Fruit fly (Drosophila melanogaster) whole organism, embryonic: ENCODE data around the gene Appl.

Source experiments
- Ada2b ChIP-seq: fragments of 200-800 bp; sonication (Bioruptor generic); IDR thresholded peaks from 2 replicates; pipeline ENCODE4 v1.3.6; 2022; ENCODE audit warnings: missing biosample characterization, missing genetic modification characterization
- Atf3 ChIP-seq: fragments of 200-800 bp; sonication (Bioruptor generic); optimal IDR thresholded peaks from 3 replicates; lab custom pipeline; 2016; ENCODE audit warnings: missing biosample characterization, missing genetic modification characterization
- CG10209 ChIP-seq: fragments of 200-800 bp; sonication (Bioruptor generic); optimal IDR thresholded peaks from 3 replicates; lab custom pipeline; 2017; ENCODE audit warnings: missing biosample characterization, mild to moderate bottlenecking, missing genetic modification characterization, missing genetic modification reagents
- CG11456 ChIP-seq: fragments of 200-800 bp; sonication (Bioruptor generic); IDR thresholded peaks from 3 replicates; pipeline ENCODE4 v1.3.6; 2022; ENCODE audit warnings: missing biosample characterization, missing genetic modification characterization
- CG14441 ChIP-seq: fragments of 200-800 bp; sonication (Bioruptor generic); IDR thresholded peaks from 2 replicates; pipeline ENCODE4 v1.3.6; 2022; ENCODE audit warnings: missing biosample characterization, missing genetic modification characterization
- CG16815 ChIP-seq: fragments of 200-800 bp; sonication (Bioruptor generic); optimal IDR thresholded peaks from 3 replicates; lab custom pipeline; 2017; ENCODE audit warnings: missing biosample characterization, mild to moderate bottlenecking, missing genetic modification characterization
- CG17359 ChIP-seq: fragments of 200-800 bp; sonication (Bioruptor generic); optimal IDR thresholded peaks from 3 replicates; lab custom pipeline; 2018; ENCODE audit warnings: missing biosample characterization, mild to moderate bottlenecking, missing genetic modification characterization, moderate library complexity
- CG17612 ChIP-seq: fragments of 200-800 bp; sonication (Bioruptor generic); IDR thresholded peaks from 2 replicates; pipeline ENCODE4 v1.3.6; 2022; ENCODE audit warnings: missing biosample characterization, missing genetic modification characterization
- CG2678 ChIP-seq: fragments of 200-800 bp; sonication (Bioruptor generic); optimal IDR thresholded peaks from 3 replicates; lab custom pipeline; 2019; ENCODE audit warnings: missing biosample characterization, mild to moderate bottlenecking, missing genetic modification characterization, moderate library complexity
- CG2712 ChIP-seq: fragments of 200-800 bp; optimal IDR thresholded peaks from 3 replicates; lab custom pipeline; 2019; ENCODE audit warnings: missing biosample characterization, mild to moderate bottlenecking, missing genetic modification characterization, moderate library complexity
- CG34224 ChIP-seq: fragments of 200-800 bp; sonication (Bioruptor generic); IDR thresholded peaks from 3 replicates; pipeline ENCODE4 v1.3.6; 2022; ENCODE audit warnings: missing biosample characterization, missing genetic modification characterization; ENCODE audit not compliant: partially characterized antibody
- CG4424 ChIP-seq: fragments of 200-800 bp; sonication (Bioruptor generic); optimal IDR thresholded peaks from 3 replicates; lab custom pipeline; 2016; ENCODE audit warnings: missing biosample characterization, missing genetic modification characterization
- CG4854 ChIP-seq: fragments of 200-800 bp; sonication (Bioruptor generic); optimal IDR thresholded peaks from 2 replicates; lab custom pipeline; 2016; ENCODE audit warnings: missing biosample characterization, missing genetic modification characterization, inconsistent platforms
- CG7357 ChIP-seq: fragments of 200-800 bp; sonication (Bioruptor generic); IDR thresholded peaks from 3 replicates; pipeline ENCODE4 v1.3.6; 2022; ENCODE audit warnings: missing biosample characterization, missing genetic modification characterization
- CG8290 ChIP-seq, 3 experiments: fragments of 200-800 bp; sonication (Bioruptor generic); optimal IDR thresholded peaks; 2 replicates each; lab custom pipeline; 2016 to 2019; ENCODE audit warnings: missing biosample characterization in 3 of 3, missing genetic modification characterization in 3 of 3, mild to moderate bottlenecking in 2 of 3, moderate library complexity in 1 of 3
- CG8388 ChIP-seq: fragments of 200-800 bp; sonication (Bioruptor generic); optimal IDR thresholded peaks from 2 replicates; lab custom pipeline; 2019; ENCODE audit warnings: missing biosample characterization, mild to moderate bottlenecking, missing genetic modification characterization, moderate library complexity
- CG9817 ChIP-seq: fragments of 200-800 bp; sonication (Bioruptor generic); optimal IDR thresholded peaks from 2 replicates; lab custom pipeline; 2018; ENCODE audit warnings: missing biosample characterization, mild to moderate bottlenecking, missing genetic modification characterization, moderate library complexity
- CkIIα-i1 ChIP-seq: fragments of 200-800 bp; sonication (Bioruptor generic); IDR thresholded peaks from 2 replicates; pipeline ENCODE4 v1.3.6; 2022; ENCODE audit warnings: missing biosample characterization, missing genetic modification characterization
- Deaf1 ChIP-seq: fragments of 200-800 bp; optimal IDR thresholded peaks from 3 replicates; lab custom pipeline; 2019; ENCODE audit warnings: missing biosample characterization, mild to moderate bottlenecking, missing genetic modification characterization, moderate library complexity
- Dek ChIP-seq: fragments of 200-800 bp; sonication (Bioruptor generic); optimal IDR thresholded peaks from 3 replicates; lab custom pipeline; 2019; ENCODE audit warnings: missing biosample characterization, mild to moderate bottlenecking, missing genetic modification characterization, moderate library complexity
- E2f1 ChIP-seq: fragments of 200-800 bp; sonication (Bioruptor generic); IDR thresholded peaks from 2 replicates; pipeline ENCODE4 v1.3.6; 2022; ENCODE audit warnings: missing biosample characterization, missing genetic modification characterization
- Fer1 ChIP-seq: fragments of 200-800 bp; sonication (Bioruptor generic); optimal IDR thresholded peaks from 2 replicates; lab custom pipeline; 2017; ENCODE audit warnings: missing biosample characterization, mild to moderate bottlenecking, missing genetic modification characterization
- HLH4C ChIP-seq: fragments of 200-800 bp; sonication (Bioruptor generic); IDR thresholded peaks from 3 replicates; pipeline ENCODE4 v1.3.6; 2022; ENCODE audit warnings: missing biosample characterization, missing genetic modification characterization; ENCODE audit not compliant: partially characterized antibody
- Hey ChIP-seq: fragments of 200-800 bp; sonication (Bioruptor generic); optimal IDR thresholded peaks from 3 replicates; lab custom pipeline; 2018; ENCODE audit warnings: missing biosample characterization, mild to moderate bottlenecking, missing genetic modification characterization
- Hmr ChIP-seq: fragments of 200-800 bp; sonication (Bioruptor generic); optimal IDR thresholded peaks from 3 replicates; lab custom pipeline; 2017; ENCODE audit warnings: mild to moderate bottlenecking, missing biosample characterization, missing genetic modification reagents, missing genetic modification characterization
- Mad ChIP-seq: fragments of 200-800 bp; sonication (Bioruptor generic); optimal IDR thresholded peaks from 2 replicates; lab custom pipeline; 2016; ENCODE audit warnings: missing biosample characterization, missing genetic modification characterization
- Mes4 ChIP-seq: fragments of 200-800 bp; sonication (Bioruptor generic); optimal IDR thresholded peaks from 2 replicates; lab custom pipeline; 2016; ENCODE audit warnings: missing biosample characterization, missing genetic modification characterization
- Ptx1 ChIP-seq: fragments of 200-800 bp; sonication (Bioruptor generic); IDR thresholded peaks from 2 replicates; pipeline ENCODE4 v1.3.6; 2022; ENCODE audit warnings: missing biosample characterization, missing genetic modification characterization
- Six4 ChIP-seq: fragments of 200-800 bp; sonication (Bioruptor generic); optimal IDR thresholded peaks from 2 replicates; lab custom pipeline; 2016; ENCODE audit warnings: missing biosample characterization, missing genetic modification characterization
- Sox100B ChIP-seq: fragments of 200-800 bp; sonication (Bioruptor generic); optimal IDR thresholded peaks from 3 replicates; lab custom pipeline; 2018; ENCODE audit warnings: missing biosample characterization, mild to moderate bottlenecking, missing genetic modification characterization
- abd-A ChIP-seq: fragments of 200-800 bp; sonication (Bioruptor generic); optimal IDR thresholded peaks from 3 replicates; lab custom pipeline; 2019; ENCODE audit warnings: missing biosample characterization, mild to moderate bottlenecking, missing genetic modification characterization, moderate library complexity
- ash1 ChIP-seq: fragments of 200-800 bp; sonication (Bioruptor generic); optimal IDR thresholded peaks from 2 replicates; lab custom pipeline; 2018; ENCODE audit warnings: missing biosample characterization, mild to moderate bottlenecking, missing genetic modification characterization
- bigmax ChIP-seq: fragments of 200-800 bp; sonication (Bioruptor generic); optimal IDR thresholded peaks from 2 replicates; lab custom pipeline; 2018; ENCODE audit warnings: missing biosample characterization, mild to moderate bottlenecking, missing genetic modification characterization
- bsh ChIP-seq, 2 experiments: fragments of 200-800 bp; sonication (Bioruptor generic); optimal IDR thresholded peaks; 2 replicates each; lab custom pipeline; 2017 to 2018; ENCODE audit warnings: mild to moderate bottlenecking in 2 of 2, missing biosample characterization in 2 of 2, missing genetic modification characterization in 2 of 2, moderate library complexity in 1 of 2
- crol ChIP-seq: fragments of 200-800 bp; sonication (Bioruptor generic); IDR thresholded peaks from 2 replicates; pipeline ENCODE4 v1.3.6; 2022; ENCODE audit warnings: missing biosample characterization, missing genetic modification characterization
- dati ChIP-seq: fragments of 200-800 bp; sonication (Bioruptor generic); IDR thresholded peaks from 2 replicates; pipeline ENCODE4 v1.3.6; 2022; ENCODE audit warnings: missing biosample characterization, missing genetic modification characterization
- disco-r ChIP-seq: fragments of 200-800 bp; sonication (Bioruptor generic); optimal IDR thresholded peaks from 2 replicates; lab custom pipeline; 2016; ENCODE audit warnings: missing biosample characterization, missing genetic modification characterization
- hbn ChIP-seq: fragments of 200-800 bp; sonication (Bioruptor generic); IDR thresholded peaks from 2 replicates; pipeline ENCODE4 v1.3.6; 2022; ENCODE audit warnings: missing biosample characterization, missing genetic modification characterization; ENCODE audit not compliant: partially characterized antibody
- hth ChIP-seq: fragments of >200 bp; optimal IDR thresholded peaks from 2 replicates; lab custom pipeline; 2017; ENCODE audit warnings: inconsistent platforms
- jigr1 ChIP-seq: fragments of 200-800 bp; sonication (Bioruptor generic); IDR thresholded peaks from 3 replicates; pipeline ENCODE4 v1.3.6; 2022; ENCODE audit warnings: missing biosample characterization, missing genetic modification characterization
- onecut ChIP-seq: fragments of 200-800 bp; sonication (Bioruptor generic); IDR thresholded peaks from 2 replicates; pipeline ENCODE4 v1.3.6; 2022; ENCODE audit warnings: missing biosample characterization, missing genetic modification characterization
- row ChIP-seq: fragments of 200-800 bp; sonication (Bioruptor generic); IDR thresholded peaks from 3 replicates; pipeline ENCODE4 v1.3.6; 2022; ENCODE audit warnings: missing biosample characterization, missing genetic modification characterization
- sd ChIP-seq: fragments of 200-800 bp; sonication (Bioruptor generic); optimal IDR thresholded peaks from 3 replicates; lab custom pipeline; 2018; ENCODE audit warnings: missing biosample characterization, mild to moderate bottlenecking, missing genetic modification characterization, moderate library complexity
- sens-2 ChIP-seq: fragments of 200-800 bp; sonication (Bioruptor generic); IDR thresholded peaks from 2 replicates; pipeline ENCODE4 v1.3.6; 2022; ENCODE audit warnings: missing biosample characterization, missing genetic modification characterization
- sisA ChIP-seq: fragments of 200-800 bp; sonication (Bioruptor generic); IDR thresholded peaks from 2 replicates; pipeline ENCODE4 v1.3.6; 2022; ENCODE audit warnings: missing biosample characterization, missing genetic modification characterization
- sna ChIP-seq: fragments of 200-800 bp; sonication (Bioruptor generic); IDR thresholded peaks from 2 replicates; pipeline ENCODE4 v1.3.6; 2022; ENCODE audit warnings: missing biosample characterization, missing genetic modification characterization; ENCODE audit not compliant: partially characterized antibody
- sqz ChIP-seq: fragments of 200-800 bp; sonication (Bioruptor generic); optimal IDR thresholded peaks from 3 replicates; lab custom pipeline; 2018; ENCODE audit warnings: missing biosample characterization, mild to moderate bottlenecking, missing genetic modification characterization
- tgo ChIP-seq: fragments of 200-800 bp; sonication (Bioruptor generic); IDR thresholded peaks from 3 replicates; pipeline ENCODE4 v1.3.6; 2022; ENCODE audit warnings: missing biosample characterization, missing genetic modification characterization
- zen ChIP-seq: fragments of 200-800 bp; sonication (Bioruptor generic); optimal IDR thresholded peaks from 3 replicates; lab custom pipeline; 2018; ENCODE audit warnings: missing biosample characterization, mild to moderate bottlenecking, missing genetic modification characterization, moderate library complexity

Appl gene

dm6 chrX:522357-523043, 7.8 kb upstream of the Appl start (continued):
- TF ChIP-seq Hey (tag; lab: Kevin White, UChicago) (peak; percentile 74), CG2712 (tag; lab: Kevin White, UChicago) (peak; percentile 74), Six4 (GFP tag; lab: Kevin White, UChicago) (peak; percentile 44), sqz (GFP tag; lab: Kevin White, UChicago) (peak; percentile 40), sna (no peak; the same call in 1 of the 2 replicates), onecut (GFP tag; lab: Robert Waterston, UW) (peak; percentile 98), CG8290 (GFP tag; optimal IDR thresholded peaks at IDR 0.05; lab: Kevin White, UChicago) (peak; percentile 43), CG8290 (tag; optimal IDR thresholded peaks at IDR 0.05; lab: Kevin White, UChicago) (peak; percentile 1 to 99), CG17612 (GFP tag; lab: Robert Waterston, UW) (peak; percentile 52), CG10209 (GFP tag; lab: Kevin White, UChicago) (peak; percentile 67), CG2678 (tag; lab: Kevin White, UChicago) (peak; percentile 79), CG9817 (peak; percentile 87), CG17359 (tag; lab: Kevin White, UChicago) (peak; percentile 80), sens-2 (peak; percentile 77), Sox100B (no peak), CG14441 (GFP tag; lab: Robert Waterston, UW) (peak; percentile 88), Hmr (GFP tag; lab: Kevin White, UChicago) (peak; percentile 89), bigmax (GFP tag; lab: Kevin White, UChicago) (peak; percentile 22), E2f1 (peak; percentile 78), tgo (peak; percentile 85), jigr1 (no peak), crol (GFP tag; lab: Robert Waterston, UW) (peak; percentile 76), hth (lab: Kevin White, UChicago) (no peak), Ptx1 (peak; percentile 83), abd-A (tag; lab: Kevin White, UChicago) (peak; percentile 55), row (GFP tag; lab: Robert Waterston, UW) (peak; percentile 95), Dek (tag; lab: Kevin White, UChicago) (peak; percentile 80), sd (tag; lab: Kevin White, UChicago) (peak; percentile 85), CG16815 (GFP tag; lab: Kevin White, UChicago) (peak; percentile 64), CG4854 (peak; percentile 56), CG8388 (GFP tag; lab: Kevin White, UChicago) (peak; percentile 41), Deaf1 (tag; lab: Kevin White, UChicago) (peak; percentile 49), disco-r (GFP tag; lab: Kevin White, UChicago) (peak; percentile 66), hbn (GFP tag; lab: Robert Waterston, UW) (no peak), CG11456 (GFP tag; lab: Robert Waterston, UW) (peak; percentile 97), CG4424 (GFP tag; lab: Kevin White, UChicago) (peak; percentile 72), Fer1 (peak; percentile 89), ash1 (GFP tag; lab: Kevin White, UChicago) (peak; percentile 93), dati (peak; percentile 62), Mad (peak; percentile 79), bsh (GFP tag; optimal IDR thresholded peaks at IDR 0.05; lab: Kevin White, UChicago) (peak in 1 of 2 experiments; percentile 76), CG34224 (no peak), zen (no peak), Atf3 (GFP tag; lab: Kevin White, UChicago) (peak; percentile 63), Ada2b (GFP tag; lab: Robert Waterston, UW) (peak; percentile 85), CkIIα-i1 (GFP tag; lab: Robert Waterston, UW) (no peak), Mes4 (peak; percentile 73), HLH4C (no peak), CG7357 (no peak), sisA (GFP tag; lab: Robert Waterston, UW) (peak; percentile 85)
